Worm (Caenorhabditis elegans) whole organism, early embryonic: Measurements from ENCODE around the gene istr-1.

Experiments used
- B0310.2 ChIP-seq: sonication (generic microtip); optimal IDR thresholded peaks from 2 replicates; lab custom pipeline; 2016; ENCODE audit warnings: mild to moderate bottlenecking, missing genetic modification characterization, missing compliant biosample characterization
- F13C5.2 ChIP-seq: sonication (generic microtip); optimal IDR thresholded peaks from 2 replicates; lab custom pipeline; 2017; ENCODE audit warnings: mild to moderate bottlenecking, missing genetic modification characterization, inconsistent platforms, missing compliant biosample characterization
- aly-1 ChIP-seq: sonication (generic microtip); optimal IDR thresholded peaks from 2 replicates; lab custom pipeline; 2016; ENCODE audit warnings: missing genetic modification characterization, missing compliant biosample characterization
- ama-1 ChIP-seq: fragments of 150-350 bp; optimal IDR thresholded peaks from 2 replicates; lab custom pipeline; 2014
- ceh-13 ChIP-seq: fragments of 200-800 bp; sonication (Bioruptor generic); optimal IDR thresholded peaks from 2 replicates; lab custom pipeline; 2018; ENCODE audit warnings: mild to moderate bottlenecking, missing genetic modification characterization, missing compliant biosample characterization
- ceh-36 ChIP-seq: sonication (generic microtip); optimal IDR thresholded peaks from 2 replicates; lab custom pipeline; 2016; ENCODE audit warnings: missing genetic modification characterization, inconsistent platforms, missing compliant biosample characterization
- ets-7 ChIP-seq: sonication (generic microtip); optimal IDR thresholded peaks from 2 replicates; lab custom pipeline; 2016; ENCODE audit warnings: missing genotype, missing genetic modification characterization, missing compliant biosample characterization
- flt-1 ChIP-seq: fragments of 200-800 bp; sonication (Bioruptor generic); IDR thresholded peaks from 2 replicates; pipeline ENCODE4 v1.3.6; 2022; ENCODE audit warnings: missing genetic modification characterization, missing compliant biosample characterization
- hmbx-1 ChIP-seq: sonication (generic microtip); optimal IDR thresholded peaks from 2 replicates; lab custom pipeline; 2016; ENCODE audit warnings: mild to moderate bottlenecking, missing genetic modification characterization, missing compliant biosample characterization
- hmg-4 ChIP-seq: fragments of 200-800 bp; sonication (Bioruptor generic); optimal IDR thresholded peaks from 2 replicates; lab custom pipeline; 2018; ENCODE audit warnings: mild to moderate bottlenecking, missing genetic modification characterization, missing compliant biosample characterization
- hnd-1 ChIP-seq: sonication (generic microtip); optimal IDR thresholded peaks from 2 replicates; lab custom pipeline; 2016; ENCODE audit warnings: missing genetic modification characterization, missing compliant biosample characterization
- pes-1 ChIP-seq: fragments of 200-800 bp; sonication (Bioruptor generic); IDR thresholded peaks from 2 replicates; pipeline ENCODE4 v1.3.6; 2022; ENCODE audit warnings: missing genetic modification reagents, missing genetic modification characterization, missing compliant biosample characterization
- scrt-1 ChIP-seq: fragments of 200-800 bp; sonication (Bioruptor generic); IDR thresholded peaks from 2 replicates; pipeline ENCODE4 v1.3.6; 2022; ENCODE audit warnings: missing genetic modification characterization, missing compliant biosample characterization
- sea-1 ChIP-seq: fragments of 200-800 bp; sonication (Bioruptor generic); conservative IDR thresholded peaks from 2 replicates; pipeline ENCODE4 v1.3.6; 2022; ENCODE audit warnings: missing genetic modification characterization, missing compliant biosample characterization
- tbx-11 ChIP-seq: fragments of 200-800 bp; sonication (Bioruptor generic); IDR thresholded peaks from 2 replicates; pipeline ENCODE4 v1.3.6; 2022; ENCODE audit warnings: missing genetic modification characterization, missing compliant biosample characterization
- tbx-37 ChIP-seq: fragments of 200-800 bp; sonication (Bioruptor generic); conservative IDR thresholded peaks from 2 replicates; pipeline ENCODE4 v1.3.6; 2022; ENCODE audit warnings: missing genetic modification reagents, missing genetic modification characterization, missing compliant biosample characterization
- tra-4 ChIP-seq: sonication (generic microtip); optimal IDR thresholded peaks from 2 replicates; lab custom pipeline; 2017; ENCODE audit warnings: missing genetic modification characterization, missing compliant biosample characterization

Gene istr-1

DNA sequence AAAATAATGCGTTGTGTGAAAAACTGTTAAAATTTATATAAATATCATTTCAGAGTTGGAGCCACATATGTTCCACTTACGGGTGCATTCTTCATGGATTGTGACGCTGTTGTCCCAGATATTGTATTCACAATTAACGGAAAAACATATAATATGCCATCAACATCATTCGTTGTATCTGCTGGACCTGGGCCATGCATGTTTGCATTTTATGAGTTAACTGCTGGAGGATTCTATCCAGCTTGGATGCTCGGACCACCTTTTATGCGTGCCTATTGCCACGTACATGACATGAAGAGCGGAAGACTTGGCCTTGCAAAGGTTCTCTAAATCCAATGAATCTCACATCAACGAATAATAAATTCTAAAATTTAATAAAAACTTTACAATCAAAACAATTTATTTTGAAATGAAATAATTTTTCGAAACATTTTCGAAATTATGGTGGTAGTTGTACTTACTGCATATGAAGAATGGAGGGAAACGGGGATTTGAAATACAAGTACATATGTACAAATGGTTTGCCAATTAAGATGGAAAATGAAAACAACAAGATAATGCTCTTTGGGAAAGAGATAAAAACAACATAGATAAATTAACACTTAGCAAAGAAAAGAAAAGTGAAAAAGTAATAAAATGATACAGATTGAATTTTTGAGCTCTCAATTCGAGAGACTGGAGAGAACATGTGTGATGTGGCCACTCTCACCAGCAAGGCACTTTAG, 46.3 kb downstream of the istr-1 start:
- TF ChIP-seq hmbx-1 (tag; lab: Kevin White, UChicago) (no peak), pes-1 (GFP tag; lab: Robert Waterston, UW) (no peak), tbx-11 (no peak), ama-1 (no peak), ets-7 (tag; lab: Kevin White, UChicago) (no peak), scrt-1 (GFP tag; lab: Robert Waterston, UW) (no peak), sea-1 (GFP tag; lab: Robert Waterston, UW) (no peak), tra-4 (no peak), ceh-36 (tag; lab: Kevin White, UChicago) (no peak), aly-1 (no peak), B0310.2 (tag; lab: Kevin White, UChicago) (no peak), F13C5.2 (tag; lab: Kevin White, UChicago) (no peak), ceh-13 (GFP tag; lab: Kevin White, UChicago) (no peak), hmg-4 (no peak), flt-1 (GFP tag; lab: Robert Waterston, UW) (no peak), tbx-37 (GFP tag; lab: Robert Waterston, UW) (no peak), hnd-1 (no peak)

DNA sequence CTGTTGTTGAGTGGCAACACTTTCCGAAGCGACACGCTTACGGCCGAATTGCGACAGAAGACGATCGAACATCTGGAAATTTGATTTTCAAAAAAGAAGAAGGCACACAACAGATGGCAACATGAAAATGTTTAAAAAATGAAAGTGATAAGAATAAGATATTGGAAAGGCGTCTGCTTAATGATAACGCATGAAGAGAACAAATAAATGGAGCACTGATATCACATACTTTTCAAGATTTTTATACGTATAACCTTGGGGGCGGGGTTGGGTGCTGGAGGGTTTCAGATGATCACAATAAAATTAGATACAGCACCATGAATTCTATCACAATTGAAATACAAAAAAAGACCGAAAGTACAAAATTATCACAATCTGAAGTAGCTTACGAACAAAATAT, 47.3 kb downstream of the istr-1 start, which contains the start of gene C15C8.7:
C15C8.7 (minus strand) TSS at position 72 of the 400 bp plus-strand sequence.
- TF ChIP-seq ama-1 (no peak), ets-7 (tag; lab: Kevin White, UChicago) (no peak), F13C5.2 (tag; lab: Kevin White, UChicago) (no peak), hnd-1 (no peak), ceh-13 (GFP tag; lab: Kevin White, UChicago) (no peak), flt-1 (GFP tag; lab: Robert Waterston, UW) (no peak), tbx-11 (no peak), pes-1 (GFP tag; lab: Robert Waterston, UW) (no peak), sea-1 (GFP tag; lab: Robert Waterston, UW) (no peak)

DNA sequence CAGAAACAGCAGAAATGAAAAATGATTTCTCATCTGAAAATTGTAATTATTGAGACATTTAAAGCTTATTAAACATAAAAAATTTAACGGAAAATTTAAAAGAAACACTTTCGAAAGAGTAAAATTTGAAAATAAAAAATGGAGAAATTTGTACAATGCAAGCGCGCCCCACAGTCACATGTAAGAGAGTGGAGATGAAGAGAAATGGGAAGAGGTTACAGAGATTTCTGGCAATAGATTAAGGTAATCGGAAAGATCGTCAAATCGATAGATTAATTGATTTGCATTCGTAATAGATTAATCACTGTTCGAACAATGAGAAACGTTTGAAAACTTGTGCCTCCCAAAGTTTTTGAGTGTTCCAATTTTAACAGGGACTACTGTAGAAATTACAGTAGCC, 49.8 kb downstream of the istr-1 start, which contains the start of gene C15C8.4:
C15C8.4 (minus strand) TSS at position 33 of the 400 bp plus-strand sequence.
- TF ChIP-seq ceh-13 (GFP tag; lab: Kevin White, UChicago) (no peak), ets-7 (tag; lab: Kevin White, UChicago) (no peak), hnd-1 (no peak), scrt-1 (GFP tag; lab: Robert Waterston, UW) (no peak), hmg-4 (no peak), hmbx-1 (tag; lab: Kevin White, UChicago) (no peak), tbx-11 (no peak), sea-1 (GFP tag; lab: Robert Waterston, UW) (no peak)

DNA sequence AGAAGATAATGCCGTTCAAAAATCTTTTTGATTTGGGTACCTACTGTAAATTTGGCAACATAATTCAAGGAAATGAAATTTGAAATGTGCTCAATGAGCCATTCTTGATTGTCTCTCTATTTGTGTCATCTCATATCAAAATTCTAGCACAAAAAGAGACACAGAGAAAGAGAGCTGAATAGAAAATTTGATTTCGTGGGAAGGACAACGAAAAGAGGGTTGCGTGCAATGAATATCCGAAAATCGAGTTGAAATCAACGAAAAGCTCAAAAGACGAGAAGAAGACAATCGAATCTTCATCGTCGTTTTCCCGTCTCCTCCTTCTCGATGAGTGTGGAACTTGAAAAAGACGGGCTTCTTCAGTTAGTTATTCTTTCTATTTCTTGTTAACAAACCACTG, 50.2 kb downstream of the istr-1 start, which contains the start of gene C15C8.5:
C15C8.5 (plus strand) TSS at position 152 of the 400 bp plus-strand sequence.
- TF ChIP-seq ets-7 (tag; lab: Kevin White, UChicago) (no peak), flt-1 (GFP tag; lab: Robert Waterston, UW) (no peak), tbx-37 (GFP tag; lab: Robert Waterston, UW) (no peak), tbx-11 (no peak), ceh-36 (tag; lab: Kevin White, UChicago) (no peak), aly-1 (no peak), ama-1 (no peak), sea-1 (GFP tag; lab: Robert Waterston, UW) (no peak), scrt-1 (GFP tag; lab: Robert Waterston, UW) (no peak), hmbx-1 (tag; lab: Kevin White, UChicago) (no peak), tra-4 (no peak), B0310.2 (tag; lab: Kevin White, UChicago) (no peak), hnd-1 (no peak), hmg-4 (no peak), F13C5.2 (tag; lab: Kevin White, UChicago) (no peak), ceh-13 (GFP tag; lab: Kevin White, UChicago) (no peak), pes-1 (GFP tag; lab: Robert Waterston, UW) (no peak)

DNA sequence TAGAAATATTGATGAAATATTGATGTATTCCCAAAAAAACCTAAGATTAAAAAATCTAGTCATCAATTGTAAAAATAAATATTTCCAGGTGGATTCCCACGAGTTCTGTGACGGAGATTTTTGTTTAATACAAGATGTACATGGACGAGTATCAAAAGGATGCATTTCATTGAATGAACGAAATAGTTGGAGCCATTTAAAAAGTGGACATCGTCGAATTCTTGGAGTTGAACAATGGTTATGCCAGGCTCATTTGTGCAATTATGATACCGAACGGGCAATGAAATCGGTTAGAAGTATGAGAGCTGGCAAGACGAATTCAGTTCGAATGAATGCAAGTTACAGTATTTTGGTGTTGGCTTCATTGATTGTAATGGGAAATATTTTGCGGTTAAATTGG, 51.9 kb downstream of the istr-1 start:
- TF ChIP-seq tbx-37 (GFP tag; lab: Robert Waterston, UW), result no peak
- no peak for TF ChIP-seq sea-1 (GFP tag; lab: Robert Waterston, UW)
- TF ChIP-seq pes-1 (GFP tag; lab: Robert Waterston, UW), result no peak
- no peak for TF ChIP-seq hmbx-1 (tag; lab: Kevin White, UChicago)
- no peak for TF ChIP-seq tbx-11
- TF ChIP-seq B0310.2 (tag; lab: Kevin White, UChicago), result no peak
- no peak for TF ChIP-seq F13C5.2 (tag; lab: Kevin White, UChicago)
- TF ChIP-seq aly-1, result no peak
- TF ChIP-seq hmg-4, result no peak
- TF ChIP-seq scrt-1 (GFP tag; lab: Robert Waterston, UW), result no peak
- no peak for TF ChIP-seq tra-4
- TF ChIP-seq ets-7 (tag; lab: Kevin White, UChicago), result no peak
- no peak for TF ChIP-seq ama-1
- TF ChIP-seq hnd-1, result no peak

DNA sequence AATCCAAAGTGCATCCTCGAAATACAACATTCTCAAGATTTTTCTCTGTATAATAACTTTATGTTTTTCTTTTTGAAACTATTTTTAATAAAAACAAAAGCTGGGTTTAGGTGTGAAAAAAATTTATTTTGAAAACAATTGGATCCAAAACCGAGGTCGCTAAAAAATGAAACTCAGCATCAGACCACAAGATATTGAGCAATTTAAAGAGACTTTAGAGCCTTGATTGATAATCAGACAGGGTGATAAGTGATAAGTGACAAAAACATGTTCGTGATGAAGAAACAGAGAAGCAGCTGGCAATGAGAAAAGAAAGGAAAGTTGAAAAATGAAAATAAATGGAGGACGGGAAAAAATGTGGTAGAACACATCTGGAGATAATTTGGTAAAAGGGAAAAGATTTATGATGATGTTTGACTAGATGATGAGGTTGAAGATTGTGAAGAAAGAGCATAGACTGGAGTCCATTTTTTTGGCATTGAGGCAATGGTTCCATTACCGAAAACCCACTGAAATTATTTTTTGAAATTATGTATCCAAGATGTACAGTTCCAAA, 53.9 kb downstream of the istr-1 start, which contains the start of gene C15C8.6:
C15C8.6 (minus strand) TSS at position 51 of the 556 bp plus-strand sequence.
- TF ChIP-seq tra-4 (no peak), tbx-11 (no peak), B0310.2 (tag; lab: Kevin White, UChicago) (no peak), ama-1 (no peak), hmg-4 (no peak), flt-1 (GFP tag; lab: Robert Waterston, UW) (no peak), tbx-37 (GFP tag; lab: Robert Waterston, UW) (no peak), ets-7 (tag; lab: Kevin White, UChicago) (no peak), aly-1 (no peak), pes-1 (GFP tag; lab: Robert Waterston, UW) (no peak), scrt-1 (GFP tag; lab: Robert Waterston, UW) (no peak), hmbx-1 (tag; lab: Kevin White, UChicago) (no peak)

DNA sequence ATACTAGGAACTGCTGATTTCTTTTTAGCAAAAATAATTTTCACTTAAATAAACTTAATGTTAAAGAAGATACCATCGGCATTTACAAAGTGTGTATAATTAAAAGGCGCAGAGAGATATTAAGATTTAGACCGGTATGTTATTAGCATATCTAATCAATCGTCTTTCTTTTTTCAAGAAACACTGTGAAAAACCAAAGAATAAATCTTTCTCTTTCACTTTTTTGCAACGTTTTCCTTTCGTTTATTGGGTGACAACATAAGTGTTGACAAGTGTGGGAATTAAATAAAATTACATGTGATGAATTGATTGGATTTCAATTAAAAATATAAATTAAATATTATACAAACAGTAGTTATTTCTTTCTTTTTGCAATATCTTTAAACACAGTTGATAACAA, 54.7 kb downstream of the istr-1 start, which contains the start of gene C15C8.8:
C15C8.8 (minus strand) TSS at position 101 of the 400 bp plus-strand sequence.
- TF ChIP-seq F13C5.2 (tag; lab: Kevin White, UChicago) (no peak), hmg-4 (no peak), ceh-36 (tag; lab: Kevin White, UChicago) (no peak)
